Worm (Caenorhabditis elegans): ENCODE results near the gene K08H2.10.

Gene K08H2.10

ce11 chrX:13237102-13237501 lies 20.5 kb upstream of the K08H2.10 start, which contains the start of gene K08H2.3:
Gene K08H2.3 (plus strand): TSS chrX:13237402.
- no peak for TF ChIP-seq tbx-2 (tag; optimal IDR thresholded peaks at IDR 0.05)
- TF ChIP-seq Y116A8C.19 (tag; optimal IDR thresholded peaks at IDR 0.05; ENCODE audit: borderline replicate concordance) = no peak
- TF ChIP-seq C04F5.9 (tag; optimal IDR thresholded peaks at IDR 0.05) = no peak
- TF ChIP-seq nhr-28 (tag; optimal IDR thresholded peaks at IDR 0.05) = no peak
- TF ChIP-seq nhr-19 (GFP tag; conservative IDR thresholded peaks at IDR 0.05) = no peak
- TF ChIP-seq unc-30 (tag; optimal IDR thresholded peaks at IDR 0.05) = no peak
- TF ChIP-seq mef-2 (tag; optimal IDR thresholded peaks at IDR 0.05) = no peak
- no peak for TF ChIP-seq vab-15 (tag; optimal IDR thresholded peaks at IDR 0.05)
- TF ChIP-seq isw-1 (GFP tag; IDR thresholded peaks at IDR 0.05) = no peak
- no peak for TF ChIP-seq zip-4 (GFP tag; optimal IDR thresholded peaks at IDR 0.05)
- no peak for TF ChIP-seq nhr-76 (tag; optimal IDR thresholded peaks at IDR 0.05)
- TF ChIP-seq snpc-4 (tag; optimal IDR thresholded peaks at IDR 0.05) = no peak
- no peak for TF ChIP-seq fkh-8 (tag; optimal IDR thresholded peaks at IDR 0.05)
- no peak for TF ChIP-seq ceh-82 (tag; optimal IDR thresholded peaks at IDR 0.05)
- TF ChIP-seq lin-39 (tag; optimal IDR thresholded peaks at IDR 0.05) = no peak
- no peak for TF ChIP-seq tlp-1 (tag; optimal IDR thresholded peaks at IDR 0.05)
- TF ChIP-seq ceh-88 (GFP tag; IDR thresholded peaks at IDR 0.05) = no peak

ce11 chrX:13238197-13238596 lies 19.4 kb upstream of the K08H2.10 start, which contains the start of gene K08H2.4:
Gene K08H2.4 (plus strand): TSS chrX:13238497.
- TF ChIP-seq efl-1 (optimal IDR thresholded peaks at IDR 0.05) (no peak), efl-1 (GFP tag; optimal IDR thresholded peaks at IDR 0.05 in 1 of 2) (peak in 1 of 2 experiments; percentile 40), sup-37 (GFP tag; optimal IDR thresholded peaks at IDR 0.05) (no peak), rnt-1 (tag; optimal IDR thresholded peaks at IDR 0.05) (no peak), blmp-1 (tag; optimal IDR thresholded peaks at IDR 0.05) (no peak)

ce11 chrX:13242231-13242630 lies 15.4 kb upstream of the K08H2.10 start, which contains the start of gene K08H2.5:
Gene K08H2.5 (minus strand): TSS chrX:13242331.
- TF ChIP-seq lin-39 (tag; optimal IDR thresholded peaks at IDR 0.05) (no peak), hlh-4 (tag; optimal IDR thresholded peaks at IDR 0.05) (no peak), ces-1 (GFP tag; optimal IDR thresholded peaks at IDR 0.05) (no peak), mdl-1 (tag; optimal IDR thresholded peaks at IDR 0.05) (no peak), ceh-90 (tag; optimal IDR thresholded peaks at IDR 0.05) (no peak), lin-35 (GFP tag; optimal IDR thresholded peaks at IDR 0.05) (no peak), C34B4.2 (tag; optimal IDR thresholded peaks at IDR 0.05) (no peak), ceh-88 (GFP tag; IDR thresholded peaks at IDR 0.05) (no peak), elt-3 (tag; optimal IDR thresholded peaks at IDR 0.05) (no peak), lin-14 (GFP tag; optimal IDR thresholded peaks at IDR 0.05) (no peak), nhr-90 (tag; optimal IDR thresholded peaks at IDR 0.05; ENCODE audit: poor library complexity) (no peak), ztf-11 (tag; optimal IDR thresholded peaks at IDR 0.05) (no peak), efl-1 (optimal IDR thresholded peaks at IDR 0.05) (no peak), efl-1 (GFP tag; optimal IDR thresholded peaks at IDR 0.05 in 1 of 2) (no peak)

ce11 chrX:13245090-13245489 lies 12.5 kb upstream of the K08H2.10 start, which contains the start of gene hpl-1:
Gene hpl-1 (plus strand): TSS chrX:13245390.
- no peak for TF ChIP-seq lin-35 (GFP tag; optimal IDR thresholded peaks at IDR 0.05)
- TF ChIP-seq lin-15B (tag; optimal IDR thresholded peaks at IDR 0.05) = no peak
- no peak for TF ChIP-seq skn-1 (tag; optimal IDR thresholded peaks at IDR 0.05)
- TF ChIP-seq nhr-11 (tag; optimal IDR thresholded peaks at IDR 0.05) = no peak
- TF ChIP-seq zip-4 (GFP tag; optimal IDR thresholded peaks at IDR 0.05) = no peak
- TF ChIP-seq snu-23 (GFP tag; optimal IDR thresholded peaks at IDR 0.05) = no peak
- TF ChIP-seq ceh-88 (GFP tag; IDR thresholded peaks at IDR 0.05) = no peak
- no peak for TF ChIP-seq lin-39 (tag; optimal IDR thresholded peaks at IDR 0.05)
- no peak for TF ChIP-seq blmp-1 (tag; optimal IDR thresholded peaks at IDR 0.05)
- TF ChIP-seq tbx-2 (tag; optimal IDR thresholded peaks at IDR 0.05) = no peak
- no peak for TF ChIP-seq unc-130 (tag; optimal IDR thresholded peaks at IDR 0.05)
- no peak for TF ChIP-seq hpl-2 (GFP tag; optimal IDR thresholded peaks at IDR 0.05)
- no peak for TF ChIP-seq mep-1 (tag; optimal IDR thresholded peaks at IDR 0.05)
- no peak for TF ChIP-seq nhr-28 (tag; optimal IDR thresholded peaks at IDR 0.05)
